1 fruit fly cellular context compared by ENCODE assay signal in genomic region chr2L:7916368-7916767, dm6.
TF ChIP-seq lines count a peak whose summit lies in the region.

No protein-coding gene starts in this region.

TF ChIP-seq in whole organism, embryonic, 481 proteins besides CTCF, POLR2A, EP300 and RAD21 (continued from another document and continues in another):
- TF ChIP-seq schlank (tag; optimal IDR thresholded peaks at IDR 0.05; lab: Kevin White, UChicago) (peak; percentile 66), Med (GFP tag; lab: Kevin White, UChicago) (peak; percentile 82), seq (GFP tag; IDR thresholded peaks at IDR 0.05; lab: Robert Waterston, UW) (peak; percentile 86), CG17912 (GFP tag; optimal IDR thresholded peaks at IDR 0.05; lab: Kevin White, UChicago) (no peak), Abd-B (GFP tag; optimal IDR thresholded peaks at IDR 0.05; lab: Kevin White, UChicago) (peak; percentile 55), Ssrp (tag; optimal IDR thresholded peaks at IDR 0.05; lab: Kevin White, UChicago) (peak; percentile 51), Xbp1 (GFP tag; optimal IDR thresholded peaks at IDR 0.05; lab: Kevin White, UChicago) (peak; percentile 76), gce (GFP tag; IDR thresholded peaks at IDR 0.05; lab: Robert Waterston, UW) (peak; percentile 33; the same call in 1 of the 3 replicates), CG6813 (GFP tag; optimal IDR thresholded peaks at IDR 0.05; lab: Kevin White, UChicago) (no peak), CG31441 (GFP tag; IDR thresholded peaks at IDR 0.05; lab: Robert Waterston, UW) (0 out of 2 replicates have a peak, but pooled peaks have one; percentile 16), CG5953 (GFP tag; IDR thresholded peaks at IDR 0.05; lab: Robert Waterston, UW) (peak; percentile 63; the same call in 1 of the 2 replicates), Tbp (GFP tag; optimal IDR thresholded peaks at IDR 0.05; lab: Kevin White, UChicago) (no peak), br (optimal IDR thresholded peaks at IDR 0.05; lab: Kevin White, UChicago) (no peak), Dek (tag; optimal IDR thresholded peaks at IDR 0.05; lab: Kevin White, UChicago) (peak; percentile 71), Meics (GFP tag; optimal IDR thresholded peaks at IDR 0.05; lab: Kevin White, UChicago) (peak; percentile 27), Scr (GFP tag; IDR thresholded peaks at IDR 0.05; lab: Robert Waterston, UW; ENCODE audit: partially characterized antibody) (no peak), maf-S (GFP tag; optimal IDR thresholded peaks at IDR 0.05; lab: Kevin White, UChicago) (peak; percentile 47), BtbVII (GFP tag; optimal IDR thresholded peaks at IDR 0.05; lab: Kevin White, UChicago) (no peak), CG17612 (GFP tag; IDR thresholded peaks at IDR 0.05; lab: Robert Waterston, UW) (no peak), CG14710 (tag; optimal IDR thresholded peaks at IDR 0.05; lab: Kevin White, UChicago) (no peak), odd (GFP tag; optimal IDR thresholded peaks at IDR 0.05; lab: Kevin White, UChicago) (peak; percentile 54), CG13624 (GFP tag; optimal IDR thresholded peaks at IDR 0.05; lab: Kevin White, UChicago) (no peak), tx (GFP tag; optimal IDR thresholded peaks at IDR 0.05; lab: Kevin White, UChicago) (no peak), bsh (GFP tag; optimal IDR thresholded peaks at IDR 0.05; lab: Kevin White, UChicago) (peak; percentile 47 to 69), CG12155 (GFP tag; optimal IDR thresholded peaks at IDR 0.05; lab: Kevin White, UChicago) (peak; percentile 61), ems (GFP tag; optimal IDR thresholded peaks at IDR 0.05; lab: Kevin White, UChicago) (no peak), Chrac-16 (GFP tag; optimal IDR thresholded peaks at IDR 0.05; lab: Kevin White, UChicago) (peak; percentile 63), lmd (GFP tag; IDR thresholded peaks at IDR 0.05; lab: Robert Waterston, UW) (peak; percentile 78), Elba2 (GFP tag; optimal IDR thresholded peaks at IDR 0.05; lab: Kevin White, UChicago) (no peak), klu (GFP tag; IDR thresholded peaks at IDR 0.05; lab: Robert Waterston, UW) (peak; percentile 41), CG12299 (tag; optimal IDR thresholded peaks at IDR 0.05; lab: Kevin White, UChicago) (peak; percentile 36), YL-1 (GFP tag; optimal IDR thresholded peaks at IDR 0.05; lab: Kevin White, UChicago) (no peak), Lpt (GFP tag; optimal IDR thresholded peaks at IDR 0.05; lab: Kevin White, UChicago) (no peak), HmgZ (tag; optimal IDR thresholded peaks at IDR 0.05; lab: Kevin White, UChicago) (peak; percentile 49), Lim3 (GFP tag; IDR thresholded peaks at IDR 0.05; lab: Robert Waterston, UW) (no peak), Trl (optimal IDR thresholded peaks at IDR 0.05; lab: Kevin White, UChicago) (no peak), Trl (GFP tag; optimal IDR thresholded peaks at IDR 0.05; lab: Kevin White, UChicago) (peak; percentile 56), CG30403 (GFP tag; optimal IDR thresholded peaks at IDR 0.05; lab: Kevin White, UChicago) (peak; percentile 74), Bteb2 (GFP tag; optimal IDR thresholded peaks at IDR 0.05; lab: Kevin White, UChicago) (no peak), CG12391 (tag; optimal IDR thresholded peaks at IDR 0.05; lab: Kevin White, UChicago) (peak; percentile 69), ATbp (GFP tag; optimal IDR thresholded peaks at IDR 0.05; lab: Kevin White, UChicago) (peak; percentile 62), dmrt11E (tag; optimal IDR thresholded peaks at IDR 0.05; lab: Kevin White, UChicago) (peak; percentile 47), CG2202 (tag; optimal IDR thresholded peaks at IDR 0.05; lab: Kevin White, UChicago) (no peak), pros (GFP tag; optimal IDR thresholded peaks at IDR 0.05; lab: Kevin White, UChicago) (no peak), gro (GFP tag; optimal IDR thresholded peaks at IDR 0.05; lab: Kevin White, UChicago) (no peak), CG2116 (GFP tag; optimal IDR thresholded peaks at IDR 0.05; lab: Kevin White, UChicago) (peak; percentile 25), eyg (GFP tag; optimal IDR thresholded peaks at IDR 0.05; lab: Kevin White, UChicago) (no peak), tgo (GFP tag; IDR thresholded peaks at IDR 0.05; lab: Robert Waterston, UW) (peak; percentile 81), Nf-YB (GFP tag; optimal IDR thresholded peaks at IDR 0.05; lab: Kevin White, UChicago) (peak; percentile 26), Optix (GFP tag; IDR thresholded peaks at IDR 0.05; lab: Robert Waterston, UW) (peak; percentile 44; the same call in 2 of the 3 replicates), tin (GFP tag; optimal IDR thresholded peaks at IDR 0.05; lab: Kevin White, UChicago) (peak; percentile 48), CG3281 (GFP tag; optimal IDR thresholded peaks at IDR 0.05; lab: Kevin White, UChicago) (no peak), CG14014 (GFP tag; IDR thresholded peaks at IDR 0.05; lab: Robert Waterston, UW) (peak; percentile 82), Doc2 (GFP tag; IDR thresholded peaks at IDR 0.05; lab: Robert Waterston, UW) (0 out of 2 replicates have a peak, but pooled peaks have one; percentile 11), caup (GFP tag; optimal IDR thresholded peaks at IDR 0.05; lab: Kevin White, UChicago; ENCODE audit: severe bottlenecking) (peak; percentile 68), Gsc (GFP tag; IDR thresholded peaks at IDR 0.05; lab: Robert Waterston, UW) (no peak), bbx (GFP tag; IDR thresholded peaks at IDR 0.05; lab: Robert Waterston, UW; ENCODE audit: partially characterized antibody) (no peak), en (GFP tag; optimal IDR thresholded peaks at IDR 0.05; lab: Kevin White, UChicago) (no peak), CG12769 (tag; optimal IDR thresholded peaks at IDR 0.05; lab: Kevin White, UChicago) (peak; percentile 89), org-1 (GFP tag; optimal IDR thresholded peaks at IDR 0.05; lab: Kevin White, UChicago) (peak; percentile 56), CG3163 (GFP tag; optimal IDR thresholded peaks at IDR 0.05; lab: Kevin White, UChicago) (no peak), CG7786 (GFP tag; optimal IDR thresholded peaks at IDR 0.05; lab: Kevin White, UChicago) (peak; percentile 59), CG12659 (GFP tag; optimal IDR thresholded peaks at IDR 0.05; lab: Kevin White, UChicago) (peak; percentile 71), tup (GFP tag; optimal IDR thresholded peaks at IDR 0.05; lab: Kevin White, UChicago) (no peak), hb (GFP tag; IDR thresholded peaks at IDR 0.05; lab: Robert Waterston, UW; ENCODE audit: partially characterized antibody) (no peak), twi (tag; optimal IDR thresholded peaks at IDR 0.05; lab: Kevin White, UChicago) (peak; percentile 10), CG7357 (GFP tag; IDR thresholded peaks at IDR 0.05; lab: Robert Waterston, UW) (peak; percentile 46; the same call in 1 of the 3 replicates), sens (GFP tag; lab: Kevin White, UChicago) (peak; percentile 75), onecut (GFP tag; IDR thresholded peaks at IDR 0.05; lab: Robert Waterston, UW) (peak; percentile 45), Ets65A (GFP tag; lab: Kevin White, UChicago) (peak; percentile 36), Ravus (GFP tag; IDR thresholded peaks at IDR 0.05; lab: Robert Waterston, UW) (no peak), CG4424 (GFP tag; optimal IDR thresholded peaks at IDR 0.05; lab: Kevin White, UChicago) (no peak), Dll (GFP tag; IDR thresholded peaks at IDR 0.05; lab: Robert Waterston, UW; ENCODE audit: partially characterized antibody) (no peak), Dp (GFP tag; optimal IDR thresholded peaks at IDR 0.05; lab: Kevin White, UChicago) (no peak), CG8290 (GFP tag; optimal IDR thresholded peaks at IDR 0.05; lab: Kevin White, UChicago) (no peak), CG8290 (tag; optimal IDR thresholded peaks at IDR 0.05; lab: Kevin White, UChicago) (peak in 1 of 2 experiments; percentile 90), Bdp1 (GFP tag; optimal IDR thresholded peaks at IDR 0.05; lab: Kevin White, UChicago) (peak; percentile 25), stwl (tag; optimal IDR thresholded peaks at IDR 0.05; lab: Kevin White, UChicago) (no peak), CG17328 (GFP tag; IDR thresholded peaks at IDR 0.05; lab: Robert Waterston, UW) (peak; percentile 80), ap (GFP tag; IDR thresholded peaks at IDR 0.05; lab: Robert Waterston, UW) (peak; percentile 77), CG12104 (GFP tag; optimal IDR thresholded peaks at IDR 0.05; lab: Kevin White, UChicago) (no peak), Sin3A (optimal IDR thresholded peaks at IDR 0.05; lab: Kevin White, UChicago) (no peak), CG4360 (GFP tag; IDR thresholded peaks at IDR 0.05; lab: Robert Waterston, UW) (no peak), D19A (tag; optimal IDR thresholded peaks at IDR 0.05; lab: Kevin White, UChicago) (no peak), Bgb (GFP tag; IDR thresholded peaks at IDR 0.05; lab: Robert Waterston, UW; ENCODE audit: partially characterized antibody) (no peak), Lhr (GFP tag; optimal IDR thresholded peaks at IDR 0.05; lab: Kevin White, UChicago) (no peak), HLHmδ (GFP tag; optimal IDR thresholded peaks at IDR 0.05; lab: Kevin White, UChicago) (no peak), her (GFP tag; optimal IDR thresholded peaks at IDR 0.05; lab: Kevin White, UChicago) (peak; percentile 26), CG14441 (GFP tag; IDR thresholded peaks at IDR 0.05; lab: Robert Waterston, UW) (peak; percentile 79), dysf (GFP tag; IDR thresholded peaks at IDR 0.05; lab: Robert Waterston, UW) (peak; percentile 85), Dbx (GFP tag; IDR thresholded peaks at IDR 0.05; lab: Robert Waterston, UW) (peak; percentile 76; the same call in 2 of the 3 replicates), CG10274 (GFP tag; optimal IDR thresholded peaks at IDR 0.05; lab: Kevin White, UChicago) (no peak), ara (GFP tag; IDR thresholded peaks at IDR 0.05; lab: Robert Waterston, UW) (peak; percentile 52; the same call in 1 of the 2 replicates), Neu2 (GFP tag; optimal IDR thresholded peaks at IDR 0.05; lab: Kevin White, UChicago; ENCODE audit: borderline replicate concordance) (no peak), Oaz (GFP tag; IDR thresholded peaks at IDR 0.05; lab: Robert Waterston, UW) (peak; percentile 65), dm (GFP tag; optimal IDR thresholded peaks at IDR 0.05; lab: Kevin White, UChicago) (peak; percentile 14), CG8924 (tag; optimal IDR thresholded peaks at IDR 0.05; lab: Kevin White, UChicago) (peak; percentile 63), trh (GFP tag; optimal IDR thresholded peaks at IDR 0.05; lab: Kevin White, UChicago) (no peak), gcm2 (GFP tag; optimal IDR thresholded peaks at IDR 0.05; lab: Kevin White, UChicago) (no peak), CG12071 (GFP tag; optimal IDR thresholded peaks at IDR 0.05; lab: Kevin White, UChicago) (no peak), Dip3 (GFP tag; optimal IDR thresholded peaks at IDR 0.05; lab: Kevin White, UChicago) (peak; percentile 45), CG18599 (GFP tag; optimal IDR thresholded peaks at IDR 0.05; lab: Kevin White, UChicago) (peak; percentile 61), pnt (GFP tag; optimal IDR thresholded peaks at IDR 0.05; lab: Kevin White, UChicago) (peak; percentile 63), danr (GFP tag; IDR thresholded peaks at IDR 0.05; lab: Robert Waterston, UW) (peak; percentile 50), Dad (GFP tag; optimal IDR thresholded peaks at IDR 0.05; lab: Kevin White, UChicago) (no peak), Sry-δ (GFP tag; optimal IDR thresholded peaks at IDR 0.05; lab: Kevin White, UChicago) (no peak), slou (GFP tag; optimal IDR thresholded peaks at IDR 0.05; lab: Kevin White, UChicago) (no peak), CG8944 (GFP tag; optimal IDR thresholded peaks at IDR 0.05; lab: Kevin White, UChicago) (peak; percentile 50), wdn (GFP tag; IDR thresholded peaks at IDR 0.05; lab: Robert Waterston, UW) (peak; percentile 73), CG15696 (tag; optimal IDR thresholded peaks at IDR 0.05; lab: Kevin White, UChicago) (no peak), CG1647 (GFP tag; optimal IDR thresholded peaks at IDR 0.05; lab: Kevin White, UChicago) (no peak), pfk (GFP tag; optimal IDR thresholded peaks at IDR 0.05; lab: Kevin White, UChicago) (no peak), NK7.1 (GFP tag; optimal IDR thresholded peaks at IDR 0.05; lab: Kevin White, UChicago) (no peak), Atf3 (GFP tag; optimal IDR thresholded peaks at IDR 0.05; lab: Kevin White, UChicago) (peak; percentile 14), CG15269 (tag; optimal IDR thresholded peaks at IDR 0.05; lab: Kevin White, UChicago) (peak; percentile 81), CG10959 (GFP tag; IDR thresholded peaks at IDR 0.05; lab: Robert Waterston, UW) (no peak), CG6272 (GFP tag; IDR thresholded peaks at IDR 0.05; lab: Robert Waterston, UW) (peak; percentile 54; the same call in 1 of the 2 replicates), gem (tag; optimal IDR thresholded peaks at IDR 0.05; lab: Kevin White, UChicago) (peak; percentile 84), lbe (GFP tag; optimal IDR thresholded peaks at IDR 0.05; lab: Kevin White, UChicago) (peak; percentile 0), lola (GFP tag; optimal IDR thresholded peaks at IDR 0.05; lab: Kevin White, UChicago) (no peak), dpn (GFP tag; optimal IDR thresholded peaks at IDR 0.05; lab: Kevin White, UChicago) (peak; percentile 30 to 78), tna (GFP tag; IDR thresholded peaks at IDR 0.05; lab: Robert Waterston, UW; ENCODE audit: partially characterized antibody) (no peak), CG1602 (GFP tag; optimal IDR thresholded peaks at IDR 0.05; lab: Kevin White, UChicago) (peak; percentile 52), crc (GFP tag; optimal IDR thresholded peaks at IDR 0.05; lab: Kevin White, UChicago) (peak; percentile 21), gcm (GFP tag; optimal IDR thresholded peaks at IDR 0.05; lab: Kevin White, UChicago) (peak; percentile 29), CG9817 (tag; optimal IDR thresholded peaks at IDR 0.05; lab: Kevin White, UChicago) (peak; percentile 81), CHES-1-like (GFP tag; optimal IDR thresholded peaks at IDR 0.05; lab: Kevin White, UChicago) (peak; percentile 36), trem (tag; optimal IDR thresholded peaks at IDR 0.05; lab: Kevin White, UChicago) (no peak), CG6683 (GFP tag; optimal IDR thresholded peaks at IDR 0.05; lab: Kevin White, UChicago) (no peak), pho (GFP tag; optimal IDR thresholded peaks at IDR 0.05; lab: Kevin White, UChicago) (peak; percentile 36), sr (GFP tag; IDR thresholded peaks at IDR 0.05; lab: Robert Waterston, UW) (peak; percentile 93), sc (optimal IDR thresholded peaks at IDR 0.05; lab: Kevin White, UChicago) (no peak), sc (GFP tag; optimal IDR thresholded peaks at IDR 0.05; lab: Kevin White, UChicago) (peak; percentile 50), pb (GFP tag; optimal IDR thresholded peaks at IDR 0.05; lab: Kevin White, UChicago) (no peak), Nf-YC (tag; optimal IDR thresholded peaks at IDR 0.05; lab: Kevin White, UChicago) (no peak)
